Worm (Caenorhabditis elegans) whole organism, mixed stage, embryonic: ENCODE data around the gene ZK1290.15.

ENCODE experiments used
- M03D4.4 ChIP-seq: sonication (generic microtip); optimal IDR thresholded peaks from 2 replicates; lab custom pipeline; 2017; ENCODE audit warnings: mild to moderate bottlenecking, missing genetic modification characterization, missing compliant biosample characterization
- bed-3 ChIP-seq: fragments of 200-800 bp; sonication (Bioruptor generic); optimal IDR thresholded peaks from 3 replicates; lab custom pipeline; 2018; ENCODE audit warnings: mild to moderate bottlenecking, missing genetic modification characterization, moderate library complexity, missing compliant biosample characterization
- blmp-1 ChIP-seq: fragments of 150-350 bp; optimal IDR thresholded peaks from 2 replicates; lab custom pipeline; 2014; ENCODE audit warnings: missing biosample characterization, missing genetic modification characterization
- ceh-39 ChIP-seq: fragments of 150-350 bp; optimal IDR thresholded peaks from 2 replicates; lab custom pipeline; 2014; ENCODE audit warnings: missing biosample characterization, missing genetic modification characterization
- ceh-43 ChIP-seq: fragments of 200-800 bp; sonication (Bioruptor generic); optimal IDR thresholded peaks from 2 replicates; lab custom pipeline; 2018; ENCODE audit warnings: mild to moderate bottlenecking, missing genetic modification characterization, moderate library complexity, missing compliant biosample characterization
- ceh-83 ChIP-seq: fragments of 200-800 bp; sonication (Bioruptor generic); optimal IDR thresholded peaks from 2 replicates; lab custom pipeline; 2018; ENCODE audit warnings: mild to moderate bottlenecking, missing genetic modification characterization, missing compliant biosample characterization
- ces-1 ChIP-seq: fragments of 150-350 bp; optimal IDR thresholded peaks from 2 replicates; lab custom pipeline; 2014; ENCODE audit warnings: missing biosample characterization, missing genetic modification reagents, missing genetic modification characterization
- cnd-1 ChIP-seq: fragments of 200-800 bp; sonication (Bioruptor generic); optimal IDR thresholded peaks from 2 replicates; lab custom pipeline; 2018; ENCODE audit warnings: mild to moderate bottlenecking, missing genetic modification characterization, missing compliant biosample characterization
- drap-1 ChIP-seq: fragments of 200-800 bp; sonication (Bioruptor generic); optimal IDR thresholded peaks from 3 replicates; lab custom pipeline; 2018; ENCODE audit warnings: mild to moderate bottlenecking, missing genetic modification characterization, missing compliant biosample characterization
- elt-3 ChIP-seq: fragments of 150-350 bp; optimal IDR thresholded peaks from 2 replicates; lab custom pipeline; 2014; ENCODE audit warnings: missing biosample characterization, missing genetic modification characterization
- flh-1 ChIP-seq: fragments of 200-800 bp; sonication (Bioruptor generic); optimal IDR thresholded peaks from 2 replicates; lab custom pipeline; 2018; ENCODE audit warnings: mild to moderate bottlenecking, missing genetic modification characterization, moderate library complexity, missing compliant biosample characterization
- hlh-1 ChIP-seq: fragments of 150-350 bp; optimal IDR thresholded peaks from 2 replicates; lab custom pipeline; 2014; ENCODE audit warnings: missing biosample characterization, missing genetic modification reagents, missing genetic modification characterization
- lin-13 ChIP-seq: fragments of 150-350 bp; optimal IDR thresholded peaks from 2 replicates; lab custom pipeline; 2014; ENCODE audit warnings: missing biosample characterization, missing genetic modification characterization
- lin-32 ChIP-seq: fragments of 200-800 bp; sonication (Bioruptor generic); optimal IDR thresholded peaks from 2 replicates; lab custom pipeline; 2018; ENCODE audit warnings: mild to moderate bottlenecking, missing genetic modification characterization, missing compliant biosample characterization
- lsy-2 ChIP-seq: fragments of 150-350 bp; optimal IDR thresholded peaks from 2 replicates; lab custom pipeline; 2014; ENCODE audit warnings: missing biosample characterization, missing genetic modification characterization
- mab-5 ChIP-seq: fragments of 150-350 bp; optimal IDR thresholded peaks from 2 replicates; lab custom pipeline; 2014; ENCODE audit warnings: missing biosample characterization, missing genetic modification characterization
- mep-1 ChIP-seq: fragments of 150-350 bp; optimal IDR thresholded peaks from 2 replicates; lab custom pipeline; 2017; ENCODE audit warnings: missing biosample characterization, missing genetic modification reagents, missing genetic modification characterization, inconsistent platforms
- mls-2 ChIP-seq: sonication (generic microtip); optimal IDR thresholded peaks from 2 replicates; lab custom pipeline; 2016; ENCODE audit warnings: mild to moderate bottlenecking, missing genetic modification characterization, moderate library complexity, missing compliant biosample characterization
- nhr-12 ChIP-seq: fragments of 150-350 bp; optimal IDR thresholded peaks from 2 replicates; lab custom pipeline; 2014; ENCODE audit warnings: missing biosample characterization, missing genetic modification characterization
- nhr-2 ChIP-seq: fragments of 150-350 bp; optimal IDR thresholded peaks from 2 replicates; lab custom pipeline; 2014; ENCODE audit warnings: missing biosample characterization, missing genetic modification characterization
- nhr-237 ChIP-seq: fragments of 150-350 bp; optimal IDR thresholded peaks from 2 replicates; lab custom pipeline; 2014; ENCODE audit warnings: missing biosample characterization, missing genetic modification characterization
- nhr-76 ChIP-seq: sonication (generic microtip); optimal IDR thresholded peaks from 2 replicates; lab custom pipeline; 2017; ENCODE audit warnings: missing biosample characterization, missing genetic modification characterization
- pha-4 ChIP-seq: fragments of 150-350 bp; optimal IDR thresholded peaks from 2 replicates; lab custom pipeline; 2018; ENCODE audit warnings: missing biosample characterization, missing genetic modification reagents, missing genetic modification characterization
- sptf-1 ChIP-seq: sonication (generic microtip); optimal IDR thresholded peaks from 2 replicates; lab custom pipeline; 2017; ENCODE audit warnings: mild to moderate bottlenecking, missing genetic modification characterization, moderate library complexity, missing compliant biosample characterization
- tbx-8 ChIP-seq: fragments of 200-800 bp; sonication (Bioruptor generic); optimal IDR thresholded peaks from 2 replicates; lab custom pipeline; 2018; ENCODE audit warnings: mild to moderate bottlenecking, missing genetic modification characterization, moderate library complexity, missing compliant biosample characterization
- unc-120 ChIP-seq: sonication (generic microtip); optimal IDR thresholded peaks from 2 replicates; lab custom pipeline; 2017; ENCODE audit warnings: missing genetic modification characterization, missing compliant biosample characterization; ENCODE audit not compliant: poor library complexity, severe bottlenecking
- unc-39 ChIP-seq: fragments of 150-350 bp; optimal IDR thresholded peaks from 2 replicates; lab custom pipeline; 2014; ENCODE audit warnings: missing biosample characterization, missing genetic modification characterization
- unc-62 ChIP-seq: fragments of 150-350 bp; optimal IDR thresholded peaks from 2 replicates; lab custom pipeline; 2014; ENCODE audit warnings: missing biosample characterization, missing genetic modification reagents, missing genetic modification characterization
- zip-8 ChIP-seq: fragments of 150-350 bp; optimal IDR thresholded peaks from 2 replicates; lab custom pipeline; 2014; ENCODE audit warnings: missing biosample characterization, missing genetic modification characterization
- ztf-11 ChIP-seq: fragments of 150-350 bp; optimal IDR thresholded peaks from 2 replicates; lab custom pipeline; 2014; ENCODE audit warnings: missing biosample characterization, missing genetic modification characterization

Gene ZK1290.15

ce11 chrII:7493599-7493998, 29.8 kb upstream of the ZK1290.15 start, which contains the start of gene nas-23:
nas-23 (minus strand) TSS chrII:7493699.
- TF ChIP-seq unc-39 (tag; lab: Kevin White, UChicago) (no peak), cnd-1 (tag; lab: Kevin White, UChicago) (no peak), unc-120 (tag; lab: Kevin White, UChicago) (no peak), ceh-83 (no peak)

- TF ChIP-seq ceh-39 (tag; lab: Kevin White, UChicago), result no peak
- no peak for TF ChIP-seq ztf-11 (tag; lab: Kevin White, UChicago)
- TF ChIP-seq flh-1 (GFP tag; lab: Kevin White, UChicago), result no peak
- no peak for TF ChIP-seq zip-8 (tag; lab: Kevin White, UChicago)
- no peak for TF ChIP-seq pha-4
- TF ChIP-seq nhr-76 (tag; lab: Kevin White, UChicago), result no peak
- no peak for TF ChIP-seq lin-32
- no peak for TF ChIP-seq drap-1 (GFP tag; lab: Kevin White, UChicago)
- no peak for TF ChIP-seq mep-1
- no peak for TF ChIP-seq mab-5 (tag; lab: Kevin White, UChicago)
- no peak for TF ChIP-seq nhr-2 (tag; lab: Kevin White, UChicago)
- no peak for TF ChIP-seq nhr-12 (tag; lab: Kevin White, UChicago)
- TF ChIP-seq cnd-1 (tag; lab: Kevin White, UChicago), result no peak
- TF ChIP-seq ceh-43 (GFP tag; lab: Kevin White, UChicago), result no peak
- no peak for TF ChIP-seq lsy-2 (tag; lab: Kevin White, UChicago)
- TF ChIP-seq hlh-1, result no peak
Measured at ce11 chrII:7494155-7494554, 29.2 kb upstream of the ZK1290.15 start, which contains the start of gene R10H1.1. R10H1.1 (plus strand) TSS chrII:7494455.

- TF ChIP-seq lin-32 (no peak), mep-1 (no peak), nhr-237 (tag; lab: Kevin White, UChicago) (no peak), bed-3 (GFP tag; lab: Kevin White, UChicago) (no peak), M03D4.4 (tag; lab: Kevin White, UChicago) (no peak), flh-1 (GFP tag; lab: Kevin White, UChicago) (no peak), cnd-1 (tag; lab: Kevin White, UChicago) (no peak), elt-3 (tag; lab: Kevin White, UChicago) (no peak), sptf-1 (tag; lab: Kevin White, UChicago) (no peak), nhr-76 (tag; lab: Kevin White, UChicago) (no peak), ces-1 (no peak)
- TF ChIP-seq, all 35 proteins: peak for 0
Measured at ce11 chrII:7496070-7496469, 27.3 kb upstream of the ZK1290.15 start, which contains the start of gene spi-1. spi-1 (plus strand) TSS chrII:7496247.

- TF ChIP-seq nhr-2 (tag; lab: Kevin White, UChicago) (no peak), unc-120 (tag; lab: Kevin White, UChicago) (no peak), blmp-1 (tag; lab: Kevin White, UChicago) (no peak), hlh-1 (no peak), pha-4 (no peak), nhr-237 (tag; lab: Kevin White, UChicago) (no peak), sptf-1 (tag; lab: Kevin White, UChicago) (no peak), ceh-39 (tag; lab: Kevin White, UChicago) (no peak), cnd-1 (tag; lab: Kevin White, UChicago) (no peak), ces-1 (no peak), ztf-11 (tag; lab: Kevin White, UChicago) (no peak), nhr-12 (tag; lab: Kevin White, UChicago) (no peak), mls-2 (tag; lab: Kevin White, UChicago) (no peak), tbx-8 (GFP tag; lab: Kevin White, UChicago) (no peak)
Measured at ce11 chrII:7499390-7499789, 24.0 kb upstream of the ZK1290.15 start, which contains the start of gene srab-14. srab-14 (minus strand) TSS chrII:7499490.

- TF ChIP-seq lin-13 (tag; lab: Kevin White, UChicago), result no peak
- no peak for TF ChIP-seq elt-3 (tag; lab: Kevin White, UChicago)
- no peak for TF ChIP-seq M03D4.4 (tag; lab: Kevin White, UChicago)
- TF ChIP-seq lsy-2 (tag; lab: Kevin White, UChicago), result no peak
- no peak for TF ChIP-seq ces-1
- no peak for TF ChIP-seq flh-1 (GFP tag; lab: Kevin White, UChicago)
- TF ChIP-seq unc-62 (GFP tag; lab: Kevin White, UChicago), result no peak
- no peak for TF ChIP-seq lin-32
- no peak for TF ChIP-seq pha-4
- no peak for TF ChIP-seq bed-3 (GFP tag; lab: Kevin White, UChicago)
Measured at ce11 chrII:7505005-7505404, 18.4 kb upstream of the ZK1290.15 start, which contains the start of gene C28F5.1. C28F5.1 (plus strand) TSS chrII:7505305.
